Worm (Caenorhabditis elegans) whole organism, L1 larva: ENCODE results near the gene ehs-1.
A peak's percentile ranks its signal among the peaks of the same experiment; 100 is the strongest.

Source experiments
- C04F5.9 ChIP-seq: sonication (generic microtip); optimal IDR thresholded peaks from 2 replicates; lab custom pipeline; 2016; ENCODE audit warnings: missing genetic modification characterization, missing compliant biosample characterization
- alr-1 ChIP-seq: fragments of 200-800 bp; sonication (Bioruptor generic); optimal IDR thresholded peaks from 2 replicates; lab custom pipeline; 2018; ENCODE audit warnings: borderline replicate concordance, mild to moderate bottlenecking, missing genetic modification characterization, missing compliant biosample characterization
- ceh-8 ChIP-seq: fragments of 200-800 bp; sonication (Bioruptor generic); optimal IDR thresholded peaks from 2 replicates; lab custom pipeline; 2018; ENCODE audit warnings: mild to moderate bottlenecking, missing genetic modification characterization, moderate library complexity, missing compliant biosample characterization
- ceh-82 ChIP-seq, 3 experiments: fragments of 150-350 bp in 1 of 3; sonication (generic microtip) in 2 of 3; optimal IDR thresholded peaks; 2 replicates each; lab custom pipeline; 2014 to 2017; ENCODE audit warnings: missing biosample characterization in 3 of 3, missing genetic modification characterization in 3 of 3
- ceh-88 ChIP-seq: fragments of 200-800 bp; sonication (Bioruptor generic); IDR thresholded peaks from 2 replicates; pipeline ENCODE4 v1.3.6; 2022; ENCODE audit warnings: missing genetic modification characterization, missing compliant biosample characterization
- dpl-1 ChIP-seq, 3 experiments: fragments of 150-350 bp in 2 of 3; sonication (generic microtip) in 1 of 3; optimal IDR thresholded peaks; 2 replicates each; lab custom pipeline; 2014 to 2017; ENCODE audit warnings: missing biosample characterization in 3 of 3, missing genetic modification characterization in 3 of 3, missing genetic modification reagents in 3 of 3
- dsc-1 ChIP-seq: sonication (generic microtip); optimal IDR thresholded peaks from 2 replicates; lab custom pipeline; 2016; ENCODE audit warnings: mild to moderate bottlenecking, missing genetic modification characterization, missing compliant biosample characterization
- efl-1 ChIP-seq, 4 experiments: fragments of 150-350 bp; optimal IDR thresholded peaks in 3 of 4; peaks in 1 of 4; 1 replicate in 1 of 4; 2 replicates in 3 of 4; lab custom pipeline; 2014; ENCODE audit warnings: missing biosample characterization in 2 of 4, missing genetic modification characterization in 2 of 4, missing genetic modification reagents in 2 of 4
- efl-3 ChIP-seq: fragments of 200-800 bp; sonication (Bioruptor generic); optimal IDR thresholded peaks from 2 replicates; lab custom pipeline; 2018; ENCODE audit warnings: mild to moderate bottlenecking, missing genetic modification characterization, missing compliant biosample characterization
- egl-13 ChIP-seq: sonication (generic microtip); optimal IDR thresholded peaks from 2 replicates; lab custom pipeline; 2016; ENCODE audit warnings: missing genotype, missing genetic modification reagents, missing genetic modification characterization, missing compliant biosample characterization
- egl-27 ChIP-seq, 2 experiments: fragments of 150-350 bp in 1 of 2; sonication (generic microtip); optimal IDR thresholded peaks; 3 replicates each; lab custom pipeline; 2017 to 2018; ENCODE audit warnings: missing biosample characterization in 2 of 2, missing genetic modification characterization in 2 of 2, missing genetic modification reagents in 2 of 2
- ets-5 ChIP-seq: fragments of 200-800 bp; sonication (Bioruptor generic); IDR thresholded peaks from 2 replicates; pipeline ENCODE4 v1.3.6; 2022; ENCODE audit warnings: missing genetic modification characterization, missing compliant biosample characterization
- fkh-8 ChIP-seq: sonication (generic microtip); optimal IDR thresholded peaks from 2 replicates; lab custom pipeline; 2016; ENCODE audit warnings: mild to moderate bottlenecking, missing genetic modification characterization, missing compliant biosample characterization
- fos-1 ChIP-seq: fragments of 150-350 bp; optimal IDR thresholded peaks from 2 replicates; lab custom pipeline; 2014; ENCODE audit warnings: missing biosample characterization, missing genetic modification characterization
- grh-1 ChIP-seq: fragments of 200-800 bp; sonication (Bioruptor generic); IDR thresholded peaks from 2 replicates; pipeline ENCODE4 v1.3.6; 2022; ENCODE audit warnings: missing genetic modification reagents, missing genetic modification characterization, missing compliant biosample characterization
- hpl-2 ChIP-seq: fragments of 150-350 bp; optimal IDR thresholded peaks from 2 replicates; lab custom pipeline; 2014; ENCODE audit warnings: missing biosample characterization, missing genetic modification reagents, missing genetic modification characterization
- irx-1 ChIP-seq: sonication (generic microtip); optimal IDR thresholded peaks from 2 replicates; lab custom pipeline; 2016; ENCODE audit warnings: missing genetic modification characterization, missing compliant biosample characterization
- isw-1 ChIP-seq: fragments of 200-800 bp; sonication (Bioruptor generic); IDR thresholded peaks from 2 replicates; pipeline ENCODE4 v1.3.6; 2022; ENCODE audit warnings: missing genetic modification characterization, missing compliant biosample characterization
- lin-13 ChIP-seq: fragments of 150-350 bp; optimal IDR thresholded peaks from 2 replicates; lab custom pipeline; 2014; ENCODE audit warnings: missing biosample characterization, missing genetic modification reagents, missing genetic modification characterization
- lin-14 ChIP-seq: fragments of 200-800 bp; sonication (Bioruptor generic); optimal IDR thresholded peaks from 2 replicates; lab custom pipeline; 2018; ENCODE audit warnings: mild to moderate bottlenecking, missing genetic modification characterization, moderate library complexity, missing compliant biosample characterization
- lin-15B ChIP-seq: fragments of 150-350 bp; sonication (generic microtip); optimal IDR thresholded peaks from 3 replicates; lab custom pipeline; 2014; ENCODE audit warnings: missing biosample characterization, missing genetic modification characterization
- lin-39 ChIP-seq: fragments of 150-350 bp; optimal IDR thresholded peaks from 2 replicates; lab custom pipeline; 2014; ENCODE audit warnings: missing biosample characterization, missing genetic modification reagents, missing genetic modification characterization
- mab-9 ChIP-seq: fragments of 200-800 bp; sonication (Bioruptor generic); IDR thresholded peaks from 2 replicates; pipeline ENCODE4 v1.3.6; 2022; ENCODE audit warnings: missing genetic modification reagents, missing genetic modification characterization, missing compliant biosample characterization
- mdl-1 ChIP-seq, 2 experiments: fragments of 150-350 bp; optimal IDR thresholded peaks; 2 replicates each; lab custom pipeline; 2014 to 2017; ENCODE audit warnings: missing biosample characterization in 2 of 2, missing genetic modification characterization in 2 of 2, inconsistent platforms in 1 of 2
- mef-2 ChIP-seq: fragments of 150-350 bp; optimal IDR thresholded peaks from 2 replicates; lab custom pipeline; 2014; ENCODE audit warnings: missing biosample characterization, missing genetic modification characterization
- nhr-19 ChIP-seq: fragments of 200-800 bp; sonication (Bioruptor generic); conservative IDR thresholded peaks from 2 replicates; pipeline ENCODE4 v1.3.6; 2022; ENCODE audit warnings: missing genetic modification characterization, missing compliant biosample characterization
- nhr-47 ChIP-seq: sonication (generic microtip); optimal IDR thresholded peaks from 2 replicates; lab custom pipeline; 2016; ENCODE audit warnings: mild to moderate bottlenecking, missing genetic modification characterization, moderate library complexity, missing compliant biosample characterization
- nhr-71 ChIP-seq: sonication (generic microtip); optimal IDR thresholded peaks from 2 replicates; lab custom pipeline; 2016; ENCODE audit warnings: mild to moderate bottlenecking, missing genetic modification characterization, moderate library complexity, missing compliant biosample characterization
- nhr-76 ChIP-seq: sonication (generic microtip); optimal IDR thresholded peaks from 2 replicates; lab custom pipeline; 2017; ENCODE audit warnings: missing biosample characterization, missing genetic modification characterization
- nhr-77 ChIP-seq: fragments of 150-350 bp; optimal IDR thresholded peaks from 2 replicates; lab custom pipeline; 2014; ENCODE audit warnings: missing biosample characterization, missing genetic modification characterization
- nhr-84 ChIP-seq: sonication (generic microtip); optimal IDR thresholded peaks from 2 replicates; lab custom pipeline; 2017; ENCODE audit warnings: missing biosample characterization, missing genetic modification characterization
- nhr-85 ChIP-seq: sonication (generic microtip); peaks from one replicate; lab custom pipeline; 2016; ENCODE audit warnings: missing genetic modification characterization, inconsistent platforms, missing compliant biosample characterization
- pax-3 ChIP-seq: fragments of 200-800 bp; sonication (Bioruptor generic); optimal IDR thresholded peaks from 2 replicates; lab custom pipeline; 2018; ENCODE audit warnings: mild to moderate bottlenecking, missing genetic modification characterization, moderate library complexity, missing compliant biosample characterization
- pqm-1 ChIP-seq: sonication (generic microtip); optimal IDR thresholded peaks from 3 replicates; lab custom pipeline; 2017; ENCODE audit warnings: missing biosample characterization, missing genetic modification characterization
- rnt-1 ChIP-seq: sonication (generic microtip); optimal IDR thresholded peaks from 2 replicates; lab custom pipeline; 2016; ENCODE audit warnings: mild to moderate bottlenecking, missing genetic modification characterization, moderate library complexity, missing compliant biosample characterization
- skn-1 ChIP-seq: fragments of 150-350 bp; optimal IDR thresholded peaks from 2 replicates; lab custom pipeline; 2014; ENCODE audit warnings: missing biosample characterization, missing genetic modification characterization
- snpc-4 ChIP-seq: fragments of 150-350 bp; optimal IDR thresholded peaks from 2 replicates; lab custom pipeline; 2014; ENCODE audit warnings: missing biosample characterization, missing genetic modification characterization
- sptf-1 ChIP-seq: fragments of 150-350 bp; optimal IDR thresholded peaks from 2 replicates; lab custom pipeline; 2014; ENCODE audit warnings: missing biosample characterization, missing genetic modification characterization
- swsn-7 ChIP-seq: sonication (generic microtip); optimal IDR thresholded peaks from 2 replicates; lab custom pipeline; 2016; ENCODE audit warnings: missing genetic modification characterization, missing compliant biosample characterization
- tbx-2 ChIP-seq: sonication (generic microtip); optimal IDR thresholded peaks from 2 replicates; lab custom pipeline; 2016; ENCODE audit warnings: missing genetic modification characterization, missing compliant biosample characterization
- tlp-1 ChIP-seq: fragments of 150-350 bp; optimal IDR thresholded peaks from 2 replicates; lab custom pipeline; 2014; ENCODE audit warnings: missing biosample characterization, missing genetic modification characterization
- unc-130 ChIP-seq: fragments of 150-350 bp; optimal IDR thresholded peaks from 2 replicates; lab custom pipeline; 2017; ENCODE audit warnings: missing biosample characterization, missing genetic modification characterization, inconsistent platforms
- unc-30 ChIP-seq: sonication (generic microtip); optimal IDR thresholded peaks from 2 replicates; lab custom pipeline; 2017; ENCODE audit warnings: missing biosample characterization, missing genetic modification characterization
- unc-62 ChIP-seq: fragments of 150-350 bp; optimal IDR thresholded peaks from 2 replicates; lab custom pipeline; 2014; ENCODE audit warnings: missing biosample characterization, missing genetic modification reagents, missing genetic modification characterization
- unc-98 ChIP-seq: fragments of 200-800 bp; sonication (Bioruptor generic); IDR thresholded peaks from 2 replicates; pipeline ENCODE4 v1.3.6; 2022; ENCODE audit warnings: missing genetic modification characterization, missing compliant biosample characterization
- zag-1 ChIP-seq: fragments of 150-350 bp; optimal IDR thresholded peaks from 2 replicates; lab custom pipeline; 2014; ENCODE audit warnings: missing biosample characterization, missing genetic modification characterization
- zip-4 ChIP-seq: fragments of 200-800 bp; sonication (Bioruptor generic); optimal IDR thresholded peaks from 2 replicates; lab custom pipeline; 2018; ENCODE audit warnings: mild to moderate bottlenecking, missing genetic modification characterization, moderate library complexity, missing compliant biosample characterization
- ztf-11 ChIP-seq, 2 experiments: sonication (generic microtip); optimal IDR thresholded peaks; 2 replicates each; lab custom pipeline; 2016 to 2017; ENCODE audit warnings: missing genetic modification characterization in 2 of 2, missing biosample characterization in 1 of 2, missing compliant biosample characterization in 1 of 2
- ztf-4 ChIP-seq: fragments of 150-350 bp; optimal IDR thresholded peaks from 2 replicates; lab custom pipeline; 2014; ENCODE audit warnings: missing biosample characterization, missing genetic modification characterization

Gene ehs-1

DNA sequence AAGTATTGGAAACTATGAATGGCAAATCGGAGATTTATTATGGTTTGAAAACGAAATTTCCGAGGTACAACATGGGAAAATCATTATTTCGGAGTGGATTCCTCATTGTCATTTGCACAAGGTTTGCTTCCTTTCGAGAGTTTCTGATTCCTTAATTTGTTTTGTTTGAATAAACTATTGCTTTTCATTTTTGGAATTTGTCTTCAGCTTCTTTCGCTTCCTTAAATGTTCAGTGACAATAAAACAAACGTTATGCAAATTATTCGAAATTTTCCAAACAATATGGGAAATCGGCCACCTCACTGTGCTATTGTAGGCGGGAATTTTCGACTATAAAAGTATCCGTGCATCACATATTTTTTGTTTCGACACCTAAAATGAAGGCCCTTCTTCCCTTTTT, 21.4 kb downstream of the ehs-1 start, which contains the start of gene nep-25:
nep-25 (plus strand) TSS at position 375 of the 400 bp plus-strand sequence.
- TF ChIP-seq mdl-1 (tag; optimal IDR thresholded peaks at IDR 0.05; lab: Kevin White, UChicago) (no peak), nhr-84 (tag; lab: Kevin White, UChicago) (no peak), C04F5.9 (tag; lab: Kevin White, UChicago) (no peak), nhr-77 (no peak), nhr-76 (tag; lab: Kevin White, UChicago) (no peak), lin-39 (no peak), grh-1 (GFP tag; lab: Robert Waterston, UW) (no peak), unc-30 (no peak), snpc-4 (tag; lab: Kevin White, UChicago) (no peak)

ce11 chrII:5844694-5845129, 24.2 kb downstream of the ehs-1 start:
- peak; percentile 92 for TF ChIP-seq efl-1 (optimal IDR thresholded peaks at IDR 0.05; lab: Kevin White, UChicago)
- peak; percentile 77 to 98 for TF ChIP-seq efl-1 (GFP tag; optimal IDR thresholded peaks at IDR 0.05 in 1 of 2; lab: Kevin White, UChicago)
- TF ChIP-seq lin-15B (tag; lab: Kevin White, UChicago) = peak; percentile 74
- peak; percentile 99 for TF ChIP-seq zag-1 (tag; lab: Kevin White, UChicago)
- TF ChIP-seq fkh-8 (tag; lab: Kevin White, UChicago) = peak; percentile 100
- TF ChIP-seq egl-13 (tag; lab: Kevin White, UChicago) = peak; percentile 99
- TF ChIP-seq egl-27 (tag; optimal IDR thresholded peaks at IDR 0.05; lab: Kevin White, UChicago) = peak; percentile 86 to 97
- peak; percentile 98 for TF ChIP-seq ztf-4 (tag; lab: Kevin White, UChicago)
- peak; percentile 73 for TF ChIP-seq tlp-1
- peak; percentile 100 for TF ChIP-seq tbx-2 (tag; lab: Kevin White, UChicago)
- TF ChIP-seq nhr-77 = peak; percentile 99
- TF ChIP-seq lin-14 (GFP tag; lab: Kevin White, UChicago) = peak; percentile 99
- peak; percentile 98 for TF ChIP-seq unc-130 (tag; lab: Kevin White, UChicago)
- peak; percentile 82 to 84 (median 82) for TF ChIP-seq dpl-1 (GFP tag; optimal IDR thresholded peaks at IDR 0.05; lab: Kevin White, UChicago)
- peak; percentile 100 for TF ChIP-seq irx-1 (tag; lab: Kevin White, UChicago)
- TF ChIP-seq lin-13 (GFP tag; lab: Kevin White, UChicago) = peak; percentile 97
- TF ChIP-seq zip-4 (GFP tag; lab: Kevin White, UChicago) = peak; percentile 95
- peak; percentile 91 for TF ChIP-seq skn-1 (tag; lab: Kevin White, UChicago)
- peak; percentile 100 for TF ChIP-seq nhr-85 (tag; lab: Kevin White, UChicago)
- TF ChIP-seq nhr-47 (tag; lab: Kevin White, UChicago) = peak; percentile 100
- no peak for TF ChIP-seq sptf-1
- TF ChIP-seq fos-1 (tag; lab: Kevin White, UChicago) = peak; percentile 98
- TF ChIP-seq grh-1 (GFP tag; lab: Robert Waterston, UW) = peak; percentile 99
- TF ChIP-seq isw-1 (GFP tag; lab: Robert Waterston, UW) = peak; percentile 99
- peak; percentile 99 for TF ChIP-seq mab-9
- TF ChIP-seq efl-3 (GFP tag; lab: Kevin White, UChicago) = peak; percentile 90
- no peak for TF ChIP-seq alr-1 (tag; lab: Kevin White, UChicago)
- peak; percentile 82 for TF ChIP-seq unc-30
- peak; percentile 93 for TF ChIP-seq mef-2
- TF ChIP-seq snpc-4 (tag; lab: Kevin White, UChicago) = peak; percentile 100
- peak; percentile 98 for TF ChIP-seq rnt-1 (tag; lab: Kevin White, UChicago)
- peak; percentile 99 for TF ChIP-seq ceh-8 (GFP tag; lab: Kevin White, UChicago)
- TF ChIP-seq pax-3 (tag; lab: Kevin White, UChicago) = peak; percentile 99
- peak; percentile 99 for TF ChIP-seq hpl-2
- TF ChIP-seq swsn-7 (tag; lab: Kevin White, UChicago) = peak; percentile 100
- peak; percentile 99 for TF ChIP-seq ceh-88 (GFP tag; lab: Robert Waterston, UW)
- TF ChIP-seq ztf-11 (tag; optimal IDR thresholded peaks at IDR 0.05; lab: Kevin White, UChicago) = peak; percentile 93 to 98
- TF ChIP-seq unc-62 (GFP tag; lab: Kevin White, UChicago) = no peak
- peak; percentile 76 for TF ChIP-seq pqm-1 (tag; lab: Kevin White, UChicago)
- TF ChIP-seq ceh-82 (tag; optimal IDR thresholded peaks at IDR 0.05; lab: Kevin White, UChicago) = peak; percentile 95 to 98 (median 98)
- TF ChIP-seq nhr-84 (tag; lab: Kevin White, UChicago) = peak; percentile 85
- TF ChIP-seq ets-5 (GFP tag; lab: Robert Waterston, UW) = peak; percentile 84; the same call in 1 of the 2 replicates
- peak; percentile 100 for TF ChIP-seq nhr-71
- TF ChIP-seq unc-98 (GFP tag; lab: Robert Waterston, UW) = peak; percentile 94
- peak; percentile 99 for TF ChIP-seq nhr-19 (GFP tag; lab: Robert Waterston, UW)
- peak; percentile 100 for TF ChIP-seq dsc-1 (tag; lab: Kevin White, UChicago)
